Fruit fly (Drosophila melanogaster) whole organism, embryonic: ENCODE measurements around the gene CG13124.

ENCODE experiments used
- Aef1 ChIP-seq: fragments of 200-800 bp; sonication (Bioruptor generic); IDR thresholded peaks from 3 replicates; pipeline ENCODE4 v1.3.6; 2022; ENCODE audit warnings: missing biosample characterization, missing genetic modification characterization
- C15 ChIP-seq: fragments of 200-800 bp; sonication (Bioruptor generic); IDR thresholded peaks from 3 replicates; pipeline ENCODE4 v1.3.6; 2022; ENCODE audit warnings: missing biosample characterization, missing genetic modification characterization
- CG11456 ChIP-seq: fragments of 200-800 bp; sonication (Bioruptor generic); IDR thresholded peaks from 3 replicates; pipeline ENCODE4 v1.3.6; 2022; ENCODE audit warnings: missing biosample characterization, missing genetic modification characterization
- CG11504 ChIP-seq: fragments of 200-800 bp; sonication (Bioruptor generic); optimal IDR thresholded peaks from 3 replicates; lab custom pipeline; 2019; ENCODE audit warnings: missing biosample characterization, mild to moderate bottlenecking, missing genetic modification characterization, moderate library complexity
- CG1603 ChIP-seq: fragments of 200-800 bp; sonication (Bioruptor generic); optimal IDR thresholded peaks from 2 replicates; lab custom pipeline; 2019; ENCODE audit warnings: missing biosample characterization, mild to moderate bottlenecking, missing genetic modification characterization, moderate library complexity
- CG2202 ChIP-seq: fragments of 200-800 bp; sonication (Bioruptor generic); optimal IDR thresholded peaks from 2 replicates; lab custom pipeline; 2018; ENCODE audit warnings: missing biosample characterization, mild to moderate bottlenecking, missing genetic modification characterization
- CG6689 ChIP-seq: fragments of 200-800 bp; sonication (Bioruptor generic); IDR thresholded peaks from 2 replicates; pipeline ENCODE4 v1.3.6; 2022; ENCODE audit warnings: missing biosample characterization, missing genetic modification characterization
- CG6765 ChIP-seq: fragments of 200-800 bp; sonication (Bioruptor generic); optimal IDR thresholded peaks from 3 replicates; lab custom pipeline; 2017; ENCODE audit warnings: missing biosample characterization, mild to moderate bottlenecking, missing genetic modification characterization
- CG7372 ChIP-seq: fragments of 200-800 bp; sonication (Bioruptor generic); IDR thresholded peaks from 2 replicates; pipeline ENCODE4 v1.3.6; 2022; ENCODE audit warnings: missing biosample characterization, missing genetic modification characterization
- Dbx ChIP-seq: fragments of 200-800 bp; sonication (Bioruptor generic); IDR thresholded peaks from 3 replicates; pipeline ENCODE4 v1.3.6; 2022; ENCODE audit warnings: missing biosample characterization, missing genetic modification characterization
- Deaf1 ChIP-seq: fragments of 200-800 bp; optimal IDR thresholded peaks from 3 replicates; lab custom pipeline; 2019; ENCODE audit warnings: missing biosample characterization, mild to moderate bottlenecking, missing genetic modification characterization, moderate library complexity
- Ets65A ChIP-seq: fragments of 200-800 bp; sonication (Bioruptor generic); peaks from one replicate; lab custom pipeline; 2016; ENCODE audit warnings: missing biosample characterization, missing genetic modification characterization
- HHEX ChIP-seq: fragments of 200-800 bp; sonication (Bioruptor generic); optimal IDR thresholded peaks from 3 replicates; lab custom pipeline; 2017; ENCODE audit warnings: missing biosample characterization, mild to moderate bottlenecking, missing genetic modification characterization, missing genetic modification reagents
- Med ChIP-seq: fragments of 200-800 bp; sonication (Bioruptor generic); peaks from one replicate; lab custom pipeline; 2016; ENCODE audit warnings: missing biosample characterization, missing genetic modification characterization, mild to moderate bottlenecking, inconsistent platforms, moderate library complexity
- Nf-YC ChIP-seq: fragments of 200-800 bp; optimal IDR thresholded peaks from 3 replicates; lab custom pipeline; 2019; ENCODE audit warnings: missing biosample characterization, mild to moderate bottlenecking, missing genetic modification characterization, moderate library complexity
- Sox102F ChIP-seq: fragments of 200-800 bp; sonication (Bioruptor generic); optimal IDR thresholded peaks from 2 replicates; lab custom pipeline; 2018; ENCODE audit warnings: missing biosample characterization, mild to moderate bottlenecking, missing genetic modification characterization, moderate library complexity
- Trl ChIP-seq, 3 experiments: fragments of >200 bp in 2 of 3; fragments of 200-800 bp in 1 of 3; sonication (Bioruptor generic) in 1 of 3; optimal IDR thresholded peaks; 2 replicates in 1 of 3; 3 replicates in 2 of 3; lab custom pipeline; 2016 to 2017; ENCODE audit warnings: missing biosample characterization in 1 of 3, missing genetic modification characterization in 1 of 3
- Xrp1 ChIP-seq: fragments of 200-800 bp; sonication (Bioruptor generic); IDR thresholded peaks from 2 replicates; pipeline ENCODE4 v1.3.6; 2022; ENCODE audit warnings: missing biosample characterization, missing genetic modification characterization
- ato ChIP-seq: fragments of 200-800 bp; sonication (Bioruptor generic); IDR thresholded peaks from 2 replicates; pipeline ENCODE4 v1.3.6; 2022; ENCODE audit warnings: missing biosample characterization, missing genetic modification characterization; ENCODE audit not compliant: partially characterized antibody
- az2 ChIP-seq: fragments of 200-800 bp; sonication (Bioruptor generic); optimal IDR thresholded peaks from 3 replicates; lab custom pipeline; 2016; ENCODE audit warnings: missing biosample characterization, missing genetic modification characterization
- br ChIP-seq: fragments of >200 bp; optimal IDR thresholded peaks from 2 replicates; lab custom pipeline; 2017
- ci ChIP-seq: fragments of 200-800 bp; sonication (Bioruptor generic); IDR thresholded peaks from 3 replicates; pipeline ENCODE4 v1.3.6; 2022; ENCODE audit warnings: missing biosample characterization, missing genetic modification characterization
- disco-r ChIP-seq: fragments of 200-800 bp; sonication (Bioruptor generic); optimal IDR thresholded peaks from 2 replicates; lab custom pipeline; 2016; ENCODE audit warnings: missing biosample characterization, missing genetic modification characterization
- ewg ChIP-seq: fragments of 200-800 bp; sonication (Bioruptor generic); optimal IDR thresholded peaks from 3 replicates; lab custom pipeline; 2017; ENCODE audit warnings: mild to moderate bottlenecking, missing biosample characterization, missing genetic modification reagents, missing genetic modification characterization
- gcm2 ChIP-seq: fragments of 200-800 bp; sonication (Bioruptor generic); optimal IDR thresholded peaks from 2 replicates; lab custom pipeline; 2016; ENCODE audit warnings: missing biosample characterization, missing genetic modification characterization
- gem ChIP-seq: fragments of 200-800 bp; sonication (Bioruptor generic); optimal IDR thresholded peaks from 2 replicates; lab custom pipeline; 2019; ENCODE audit warnings: missing biosample characterization, mild to moderate bottlenecking, missing genetic modification characterization, moderate library complexity
- inv ChIP-seq: fragments of 200-800 bp; sonication (Bioruptor generic); IDR thresholded peaks from 2 replicates; pipeline ENCODE4 v1.3.6; 2022; ENCODE audit warnings: missing biosample characterization, missing genetic modification characterization; ENCODE audit not compliant: partially characterized antibody
- kah ChIP-seq: fragments of 200-800 bp; sonication (Bioruptor generic); optimal IDR thresholded peaks from 2 replicates; lab custom pipeline; 2018; ENCODE audit warnings: missing biosample characterization, mild to moderate bottlenecking, missing genetic modification characterization
- lmd ChIP-seq: fragments of 200-800 bp; sonication (Bioruptor generic); IDR thresholded peaks from 2 replicates; pipeline ENCODE4 v1.3.6; 2022; ENCODE audit warnings: missing biosample characterization, missing genetic modification characterization
- prd ChIP-seq, 3 experiments: fragments of >200 bp in 2 of 3; fragments of 200-800 bp in 1 of 3; sonication (Bioruptor generic) in 1 of 3; optimal IDR thresholded peaks in 2 of 3; IDR thresholded peaks in 1 of 3; 2 replicates in 2 of 3; 3 replicates in 1 of 3; pipeline versions ENCODE4 v1.3.6 to Lab custom; 2017 to 2022; ENCODE audit warnings: missing biosample characterization in 1 of 3, missing genetic modification characterization in 1 of 3
- pzg ChIP-seq: fragments of 200-800 bp; sonication (Bioruptor generic); optimal IDR thresholded peaks from 3 replicates; lab custom pipeline; 2018; ENCODE audit warnings: missing biosample characterization, mild to moderate bottlenecking, missing genetic modification characterization, moderate library complexity
- slbo ChIP-seq: fragments of 200-800 bp; sonication (Bioruptor generic); IDR thresholded peaks from 2 replicates; pipeline ENCODE4 v1.3.6; 2022; ENCODE audit warnings: missing biosample characterization, missing genetic modification characterization
- trem ChIP-seq: fragments of 200-800 bp; optimal IDR thresholded peaks from 3 replicates; lab custom pipeline; 2019; ENCODE audit warnings: missing biosample characterization, mild to moderate bottlenecking, missing genetic modification characterization, moderate library complexity
- z ChIP-seq: fragments of 200-800 bp; sonication (Bioruptor generic); IDR thresholded peaks from 3 replicates; pipeline ENCODE4 v1.3.6; 2022; ENCODE audit warnings: missing biosample characterization, missing genetic modification characterization

The CG13124 gene

DNA sequence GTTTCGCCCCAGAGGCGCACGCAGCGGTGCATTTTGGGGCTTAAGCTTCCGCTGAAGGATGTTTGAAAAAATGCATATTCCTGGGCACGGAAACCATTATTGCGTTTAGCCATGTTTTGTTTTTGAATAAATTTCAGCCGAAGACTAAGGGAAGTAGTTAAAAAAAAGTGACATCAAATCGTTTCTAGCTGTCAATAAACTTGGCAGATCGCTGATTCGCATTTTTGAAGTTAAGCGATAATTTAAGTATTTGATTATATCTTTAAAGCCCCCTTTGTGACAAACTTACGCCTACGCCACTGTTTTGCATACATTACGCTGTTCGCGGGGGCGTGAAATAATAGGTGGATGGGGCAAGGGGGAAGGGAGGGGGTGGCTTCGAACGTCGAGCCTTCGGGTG is 44.1 kb downstream of the CG13124 start (continued):
- TF ChIP-seq C15 (GFP tag; lab: Robert Waterston, UW) = no peak
- TF ChIP-seq CG2202 = no peak
- TF ChIP-seq, all 482 proteins: peak for 72

dm6 chr2L:9863479-9863878 is 45.0 kb downstream of the CG13124 start:
- TF ChIP-seq Deaf1 (tag; lab: Kevin White, UChicago) = peak; percentile 32
- TF ChIP-seq ewg (GFP tag; lab: Kevin White, UChicago) = peak; percentile 34
- TF ChIP-seq kah (GFP tag; lab: Kevin White, UChicago) = no peak
- peak; percentile 23 to 59 for TF ChIP-seq Trl (optimal IDR thresholded peaks at IDR 0.05; lab: Kevin White, UChicago)
- TF ChIP-seq Trl (GFP tag; optimal IDR thresholded peaks at IDR 0.05; lab: Kevin White, UChicago) = no peak
- TF ChIP-seq z (GFP tag; lab: Robert Waterston, UW) = peak; percentile 94

DNA sequence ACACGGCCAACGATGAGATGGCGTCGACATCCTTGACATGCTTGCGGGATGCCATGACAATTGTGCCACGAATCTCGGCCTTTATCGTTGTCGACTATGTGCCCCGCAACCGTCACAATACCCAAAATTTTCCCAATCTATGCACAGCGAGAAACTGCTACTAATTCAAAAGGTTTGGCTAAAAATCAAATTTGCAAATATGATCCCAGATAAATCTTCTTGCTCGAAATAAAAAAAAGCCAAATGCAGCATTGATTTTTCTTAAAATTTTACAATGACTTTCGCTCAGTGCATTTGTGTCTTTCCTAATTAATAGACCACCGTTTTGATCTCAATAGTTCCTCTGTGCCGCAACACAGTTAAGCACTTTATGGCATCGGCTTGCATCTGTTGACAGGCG is 45.5 kb downstream of the CG13124 start:
- peak; percentile 18 for TF ChIP-seq CG1603
- no peak for TF ChIP-seq gcm2 (GFP tag; lab: Kevin White, UChicago)
- TF ChIP-seq ci (GFP tag; lab: Robert Waterston, UW) = peak; percentile 58; the same call in 2 of the 3 replicates
- peak; percentile 3 for TF ChIP-seq az2 (GFP tag; lab: Kevin White, UChicago)
- TF ChIP-seq Dbx (GFP tag; lab: Robert Waterston, UW) = no peak
- peak; percentile 78 for TF ChIP-seq Ets65A
- TF ChIP-seq Xrp1 (GFP tag; lab: Robert Waterston, UW) = peak; percentile 28; the same call in 1 of the 2 replicates
- TF ChIP-seq pzg (GFP tag; lab: Kevin White, UChicago) = no peak
- TF ChIP-seq disco-r (GFP tag; lab: Kevin White, UChicago) = no peak
- TF ChIP-seq gem = peak; percentile 33
- no peak for TF ChIP-seq Nf-YC
- peak; percentile 17 for TF ChIP-seq CG11504 (tag; lab: Kevin White, UChicago)
- no peak for TF ChIP-seq prd (optimal IDR thresholded peaks at IDR 0.05; lab: Kevin White, UChicago)
- TF ChIP-seq prd (GFP tag; IDR thresholded peaks at IDR 0.05; lab: Robert Waterston, UW) = peak; percentile 23; the same call in 1 of the 3 replicates
- TF ChIP-seq Sox102F = peak; percentile 6
- TF ChIP-seq br (lab: Kevin White, UChicago) = no peak
- TF ChIP-seq CG6765 (GFP tag; lab: Kevin White, UChicago) = no peak
- no peak for TF ChIP-seq ato
- no peak for TF ChIP-seq inv (GFP tag; lab: Robert Waterston, UW)
- TF ChIP-seq slbo (GFP tag; lab: Robert Waterston, UW) = peak; percentile 27; the same call in 1 of the 2 replicates
- peak; percentile 38 for TF ChIP-seq Med
- no peak for TF ChIP-seq CG7372 (GFP tag; lab: Robert Waterston, UW)
- TF ChIP-seq Aef1 (GFP tag; lab: Robert Waterston, UW) = peak; percentile 30; the same call in 1 of the 3 replicates
- TF ChIP-seq CG6689 (GFP tag; lab: Robert Waterston, UW) = peak; percentile 26; the same call in 1 of the 2 replicates
- TF ChIP-seq lmd (GFP tag; lab: Robert Waterston, UW) = peak; percentile 26; the same call in 1 of the 2 replicates
- no peak for TF ChIP-seq HHEX (GFP tag; lab: Kevin White, UChicago)
- no peak for TF ChIP-seq trem (tag; lab: Kevin White, UChicago)
- 0 out of 3 replicates have a peak, but pooled peaks have one; percentile 23 for TF ChIP-seq CG11456 (GFP tag; lab: Robert Waterston, UW)
- TF ChIP-seq, all 482 proteins: peak for 15
